Fruit fly (Drosophila melanogaster) whole organism, embryonic: ENCODE measurements around the gene CG15019.

Experiments
- Aef1 ChIP-seq: fragments of 200-800 bp; sonication (Bioruptor generic); IDR thresholded peaks from 3 replicates; pipeline ENCODE4 v1.3.6; 2022; ENCODE audit warnings: missing biosample characterization, missing genetic modification characterization
- CG10565 ChIP-seq: fragments of 200-800 bp; sonication (Bioruptor generic); optimal IDR thresholded peaks from 3 replicates; lab custom pipeline; 2016; ENCODE audit warnings: missing biosample characterization, mild to moderate bottlenecking, missing genetic modification characterization
- CG11504 ChIP-seq: fragments of 200-800 bp; sonication (Bioruptor generic); optimal IDR thresholded peaks from 3 replicates; lab custom pipeline; 2019; ENCODE audit warnings: missing biosample characterization, mild to moderate bottlenecking, missing genetic modification characterization, moderate library complexity
- CG14014 ChIP-seq: fragments of 200-800 bp; sonication (Bioruptor generic); IDR thresholded peaks from 2 replicates; pipeline ENCODE4 v1.3.6; 2022; ENCODE audit warnings: missing biosample characterization, missing genetic modification characterization
- CG14050 ChIP-seq: fragments of 200-800 bp; sonication (Bioruptor generic); IDR thresholded peaks from 3 replicates; pipeline ENCODE4 v1.3.6; 2022; ENCODE audit warnings: missing biosample characterization, missing genetic modification characterization
- CG1603 ChIP-seq: fragments of 200-800 bp; sonication (Bioruptor generic); optimal IDR thresholded peaks from 2 replicates; lab custom pipeline; 2019; ENCODE audit warnings: missing biosample characterization, mild to moderate bottlenecking, missing genetic modification characterization, moderate library complexity
- CG16813 ChIP-seq: fragments of 200-800 bp; sonication (Bioruptor generic); IDR thresholded peaks from 3 replicates; pipeline ENCODE4 v1.3.6; 2022; ENCODE audit warnings: missing biosample characterization, missing genetic modification characterization; ENCODE audit not compliant: partially characterized antibody
- CG18011 ChIP-seq: fragments of 200-800 bp; sonication (Bioruptor generic); optimal IDR thresholded peaks from 2 replicates; lab custom pipeline; 2017; ENCODE audit warnings: missing biosample characterization, missing genetic modification characterization, mild to moderate bottlenecking, moderate library complexity, missing genotype
- CG30020 ChIP-seq: fragments of 200-800 bp; optimal IDR thresholded peaks from 2 replicates; lab custom pipeline; 2019; ENCODE audit warnings: missing biosample characterization, mild to moderate bottlenecking, missing genetic modification characterization, moderate library complexity
- CG31388 ChIP-seq: fragments of 200-800 bp; sonication (Bioruptor generic); optimal IDR thresholded peaks from 2 replicates; lab custom pipeline; 2016; ENCODE audit warnings: missing biosample characterization, missing genetic modification characterization
- CG32532 ChIP-seq: fragments of 200-800 bp; sonication (Bioruptor generic); IDR thresholded peaks from 2 replicates; pipeline ENCODE4 v1.3.6; 2022; ENCODE audit warnings: missing biosample characterization, missing genetic modification characterization
- CG3407 ChIP-seq: fragments of 200-800 bp; sonication (Bioruptor generic); optimal IDR thresholded peaks from 2 replicates; lab custom pipeline; 2018; ENCODE audit warnings: missing biosample characterization, mild to moderate bottlenecking, missing genetic modification characterization
- CG34422 ChIP-seq: fragments of 200-800 bp; sonication (Bioruptor generic); IDR thresholded peaks from 3 replicates; pipeline ENCODE4 v1.3.6; 2022; ENCODE audit warnings: missing biosample characterization, missing genetic modification characterization
- CG8089 ChIP-seq: fragments of 200-800 bp; sonication (Bioruptor generic); optimal IDR thresholded peaks from 3 replicates; lab custom pipeline; 2016; ENCODE audit warnings: missing biosample characterization, missing genetic modification characterization
- CG9215 ChIP-seq: fragments of 200-800 bp; sonication (Bioruptor generic); IDR thresholded peaks from 2 replicates; pipeline ENCODE4 v1.3.6; 2022; ENCODE audit warnings: missing biosample characterization, missing genetic modification characterization
- CG9727 ChIP-seq: fragments of 200-800 bp; sonication (Bioruptor generic); optimal IDR thresholded peaks from 3 replicates; lab custom pipeline; 2017; ENCODE audit warnings: missing biosample characterization, mild to moderate bottlenecking, missing genetic modification characterization
- CG9876 ChIP-seq: fragments of 200-800 bp; sonication (Bioruptor generic); optimal IDR thresholded peaks from 2 replicates; lab custom pipeline; 2016; ENCODE audit warnings: missing biosample characterization, missing genetic modification characterization
- CG9932 ChIP-seq: fragments of 200-800 bp; sonication (Bioruptor generic); IDR thresholded peaks from 2 replicates; pipeline ENCODE4 v1.3.6; 2022; ENCODE audit warnings: missing biosample characterization, missing genetic modification characterization
- H2.0 ChIP-seq: fragments of 200-800 bp; sonication (Bioruptor generic); IDR thresholded peaks from 2 replicates; pipeline ENCODE4 v1.3.6; 2022; ENCODE audit warnings: missing biosample characterization, missing genetic modification characterization
- HmgD ChIP-seq: fragments of 200-800 bp; sonication (Bioruptor generic); optimal IDR thresholded peaks from 3 replicates; lab custom pipeline; 2016; ENCODE audit warnings: missing biosample characterization, missing genetic modification characterization
- Hr78 ChIP-seq, 2 experiments: fragments of 200-800 bp in 1 of 2; fragments of >200 bp in 1 of 2; sonication (Bioruptor generic) in 1 of 2; optimal IDR thresholded peaks; 2 replicates each; lab custom pipeline; 2017 to 2019; ENCODE audit warnings: missing biosample characterization in 2 of 2, missing genetic modification characterization in 2 of 2, mild to moderate bottlenecking in 1 of 2, moderate library complexity in 1 of 2
- Mad ChIP-seq: fragments of 200-800 bp; sonication (Bioruptor generic); optimal IDR thresholded peaks from 2 replicates; lab custom pipeline; 2016; ENCODE audit warnings: missing biosample characterization, missing genetic modification characterization
- Med ChIP-seq: fragments of 200-800 bp; sonication (Bioruptor generic); peaks from one replicate; lab custom pipeline; 2016; ENCODE audit warnings: missing biosample characterization, missing genetic modification characterization, mild to moderate bottlenecking, inconsistent platforms, moderate library complexity
- Meics ChIP-seq: fragments of 200-800 bp; sonication (Bioruptor generic); optimal IDR thresholded peaks from 2 replicates; lab custom pipeline; 2017; ENCODE audit warnings: missing biosample characterization, mild to moderate bottlenecking, missing genetic modification characterization
- NC2α ChIP-seq: fragments of 200-800 bp; sonication (Bioruptor generic); optimal IDR thresholded peaks from 2 replicates; lab custom pipeline; 2016; ENCODE audit warnings: missing biosample characterization, missing genetic modification characterization
- NfI ChIP-seq: fragments of 200-800 bp; sonication (Bioruptor generic); optimal IDR thresholded peaks from 3 replicates; lab custom pipeline; 2018; ENCODE audit warnings: missing biosample characterization, mild to moderate bottlenecking, missing genetic modification characterization, moderate library complexity
- Pdp1 ChIP-seq, 2 experiments: fragments of 200-800 bp; sonication (Bioruptor generic); optimal IDR thresholded peaks; 3 replicates each; lab custom pipeline; 2016; ENCODE audit warnings: missing biosample characterization in 2 of 2, missing genetic modification characterization in 2 of 2, mild to moderate bottlenecking in 1 of 2, moderate library complexity in 1 of 2
- Sox102F ChIP-seq: fragments of 200-800 bp; sonication (Bioruptor generic); optimal IDR thresholded peaks from 2 replicates; lab custom pipeline; 2018; ENCODE audit warnings: missing biosample characterization, mild to moderate bottlenecking, missing genetic modification characterization, moderate library complexity
- Tbp ChIP-seq: fragments of >200 bp; optimal IDR thresholded peaks from 2 replicates; lab custom pipeline; 2018; ENCODE audit warnings: missing biosample characterization, missing genetic modification characterization
- caup ChIP-seq: fragments of 200-800 bp; sonication (Bioruptor generic); optimal IDR thresholded peaks from 3 replicates; lab custom pipeline; 2017; ENCODE audit warnings: missing biosample characterization, mild to moderate bottlenecking, missing genetic modification characterization, moderate library complexity; ENCODE audit not compliant: severe bottlenecking
- chn ChIP-seq: fragments of 200-800 bp; sonication (Bioruptor generic); optimal IDR thresholded peaks from 2 replicates; lab custom pipeline; 2016; ENCODE audit warnings: missing biosample characterization, missing genetic modification characterization
- croc ChIP-seq: fragments of 200-800 bp; sonication (Bioruptor generic); conservative IDR thresholded peaks from 3 replicates; pipeline ENCODE4 v1.3.6; 2022; ENCODE audit warnings: missing biosample characterization, missing genetic modification characterization
- dimm ChIP-seq: fragments of 200-800 bp; sonication (Bioruptor generic); IDR thresholded peaks from 2 replicates; pipeline ENCODE4 v1.3.6; 2022; ENCODE audit warnings: missing biosample characterization, missing genetic modification characterization
- eve ChIP-seq, 2 experiments: fragments of >200 bp; optimal IDR thresholded peaks; 2 replicates each; lab custom pipeline; 2017; ENCODE audit warnings: missing biosample characterization in 2 of 2, missing genetic modification characterization in 2 of 2
- gfzf ChIP-seq: fragments of 200-800 bp; sonication (Bioruptor generic); optimal IDR thresholded peaks from 2 replicates; lab custom pipeline; 2016; ENCODE audit warnings: missing biosample characterization, mild to moderate bottlenecking, missing genetic modification characterization, moderate library complexity
- grau ChIP-seq: fragments of 200-800 bp; optimal IDR thresholded peaks from 3 replicates; lab custom pipeline; 2019; ENCODE audit warnings: missing biosample characterization, mild to moderate bottlenecking, missing genetic modification characterization, moderate library complexity
- ham ChIP-seq: fragments of 200-800 bp; sonication (Bioruptor generic); IDR thresholded peaks from 2 replicates; pipeline ENCODE4 v1.3.6; 2022; ENCODE audit warnings: missing biosample characterization, missing genetic modification characterization
- kay ChIP-seq: fragments of 200-800 bp; sonication (Bioruptor generic); optimal IDR thresholded peaks from 2 replicates; lab custom pipeline; 2016; ENCODE audit warnings: missing biosample characterization, missing genetic modification characterization
- lab ChIP-seq: fragments of 200-800 bp; sonication (Bioruptor generic); optimal IDR thresholded peaks from 3 replicates; lab custom pipeline; 2017; ENCODE audit warnings: missing biosample characterization, missing genetic modification characterization, mild to moderate bottlenecking, moderate library complexity, missing genetic modification reagents
- nmo ChIP-seq: fragments of 200-800 bp; sonication (Bioruptor generic); optimal IDR thresholded peaks from 2 replicates; lab custom pipeline; 2018; ENCODE audit warnings: missing biosample characterization, mild to moderate bottlenecking, missing genetic modification characterization, moderate library complexity
- oc ChIP-seq: fragments of 200-800 bp; sonication (Bioruptor generic); optimal IDR thresholded peaks from 2 replicates; lab custom pipeline; 2018; ENCODE audit warnings: missing biosample characterization, mild to moderate bottlenecking, missing genetic modification characterization, moderate library complexity
- pan ChIP-seq, 4 experiments: fragments of >200 bp in 3 of 4; fragments of 200-800 bp in 1 of 4; sonication (Bioruptor generic) in 1 of 4; optimal IDR thresholded peaks in 3 of 4; IDR thresholded peaks in 1 of 4; 2 replicates each; pipeline versions ENCODE4 v1.3.6 to Lab custom; 2017 to 2022; ENCODE audit warnings: missing biosample characterization in 2 of 4, missing genetic modification characterization in 2 of 4, mixed read lengths in 1 of 4
- pros ChIP-seq: fragments of 200-800 bp; sonication (Bioruptor generic); optimal IDR thresholded peaks from 3 replicates; lab custom pipeline; 2019; ENCODE audit warnings: missing biosample characterization, mild to moderate bottlenecking, missing genetic modification characterization, moderate library complexity
- sens ChIP-seq: fragments of 200-800 bp; sonication (Bioruptor generic); peaks from one replicate; lab custom pipeline; 2016; ENCODE audit warnings: missing biosample characterization, missing genetic modification characterization
- sima ChIP-seq: fragments of 200-800 bp; sonication (Bioruptor generic); optimal IDR thresholded peaks from 2 replicates; lab custom pipeline; 2016; ENCODE audit warnings: missing biosample characterization, missing genetic modification characterization
- sr ChIP-seq: fragments of 200-800 bp; sonication (Bioruptor generic); IDR thresholded peaks from 3 replicates; pipeline ENCODE4 v1.3.6; 2022; ENCODE audit warnings: missing biosample characterization, missing genetic modification characterization
- zen ChIP-seq: fragments of 200-800 bp; sonication (Bioruptor generic); optimal IDR thresholded peaks from 3 replicates; lab custom pipeline; 2018; ENCODE audit warnings: missing biosample characterization, mild to moderate bottlenecking, missing genetic modification characterization, moderate library complexity
- zfh2 ChIP-seq: fragments of 200-800 bp; sonication (Bioruptor generic); optimal IDR thresholded peaks from 2 replicates; lab custom pipeline; 2016; ENCODE audit warnings: missing biosample characterization, missing genetic modification characterization

CG15019 gene

DNA sequence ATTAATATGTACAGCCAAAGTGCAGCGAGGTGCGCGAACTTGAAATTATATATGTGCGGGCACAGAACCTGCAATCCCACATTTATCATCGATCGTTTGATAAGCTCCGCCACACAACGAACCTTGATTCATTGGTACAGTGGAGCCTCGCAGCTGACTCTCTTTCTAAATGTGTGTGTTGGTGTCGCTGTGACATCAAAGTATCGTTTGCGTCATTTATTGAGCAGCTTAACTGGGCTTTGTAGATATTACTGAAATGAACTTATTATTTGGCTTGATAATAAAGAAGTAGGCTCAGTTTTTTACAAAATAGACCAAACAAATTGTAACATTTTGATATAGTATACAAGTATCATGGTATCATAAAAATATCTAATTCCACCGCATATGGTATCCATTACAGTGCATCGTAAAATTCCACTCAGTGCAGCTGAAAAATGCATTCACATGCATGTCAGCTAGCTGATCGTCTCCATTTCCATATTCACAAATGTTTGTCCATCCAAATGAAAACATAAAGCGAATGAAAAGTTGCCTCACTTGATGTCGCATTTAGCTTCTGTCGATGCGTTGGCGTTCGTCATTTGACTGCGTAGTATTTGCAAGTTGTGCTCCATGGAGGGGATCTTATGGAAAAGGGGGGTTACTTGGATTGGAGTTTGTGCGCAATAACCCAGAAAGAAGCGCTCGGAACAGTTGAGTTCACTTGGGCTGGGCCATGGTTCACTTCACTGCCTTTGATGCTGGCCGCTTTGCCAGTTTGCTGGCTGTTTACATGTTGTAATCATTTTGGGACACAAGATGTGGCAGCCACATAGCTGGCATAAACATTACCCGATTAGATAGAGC, 5.4 kb upstream of the CG15019 start (continued):
- TF ChIP-seq caup (peak; percentile 8), pan (optimal IDR thresholded peaks at IDR 0.05; lab: Kevin White, UChicago) (no peak), pan (GFP tag; optimal IDR thresholded peaks at IDR 0.05 in 1 of 2, IDR thresholded peaks at IDR 0.05 in 1 of 2) (peak in 1 of 2 experiments; percentile 55), H2.0 (0 out of 2 replicates have a peak, but pooled peaks have one; percentile 10), CG10565 (GFP tag; lab: Kevin White, UChicago) (no peak), CG9932 (GFP tag; lab: Robert Waterston, UW) (peak; percentile 23; the same call in 1 of the 2 replicates), Mad (GFP tag; lab: Kevin White, UChicago) (no peak), oc (peak; percentile 3), kay (GFP tag; lab: Kevin White, UChicago) (no peak), CG9215 (no peak), CG9876 (GFP tag; lab: Kevin White, UChicago) (no peak), CG8089 (GFP tag; lab: Kevin White, UChicago) (no peak), CG14014 (0 out of 2 replicates have a peak, but pooled peaks have one; percentile 23), Sox102F (peak; percentile 13), NfI (GFP tag; lab: Kevin White, UChicago) (peak; percentile 1), lab (GFP tag; lab: Kevin White, UChicago) (peak; percentile 9), croc (GFP tag; lab: Robert Waterston, UW) (no peak), Tbp (GFP tag; lab: Kevin White, UChicago) (no peak), chn (GFP tag; lab: Kevin White, UChicago) (no peak), sens (GFP tag; lab: Kevin White, UChicago) (peak; percentile 52), Pdp1 (GFP tag; optimal IDR thresholded peaks at IDR 0.05; lab: Kevin White, UChicago) (peak in 1 of 2 experiments; percentile 20), CG9727 (no peak), NC2α (no peak), ham (GFP tag; lab: Robert Waterston, UW) (no peak), grau (tag; lab: Kevin White, UChicago) (peak; percentile 87), nmo (no peak), CG30020 (tag; lab: Kevin White, UChicago) (no peak), Hr78 (GFP tag; optimal IDR thresholded peaks at IDR 0.05; lab: Kevin White, UChicago) (peak in 1 of 2 experiments; percentile 3), sr (peak; percentile 66; the same call in 2 of the 3 replicates), Aef1 (GFP tag; lab: Robert Waterston, UW) (no peak), Med (GFP tag; lab: Kevin White, UChicago) (peak; percentile 3), CG31388 (GFP tag; lab: Kevin White, UChicago) (no peak), CG1603 (tag; lab: Kevin White, UChicago) (no peak), eve (GFP tag; optimal IDR thresholded peaks at IDR 0.05; lab: Kevin White, UChicago) (peak in 1 of 2 experiments; percentile 76), gfzf (no peak), Meics (GFP tag; lab: Kevin White, UChicago) (peak; percentile 21)

DNA sequence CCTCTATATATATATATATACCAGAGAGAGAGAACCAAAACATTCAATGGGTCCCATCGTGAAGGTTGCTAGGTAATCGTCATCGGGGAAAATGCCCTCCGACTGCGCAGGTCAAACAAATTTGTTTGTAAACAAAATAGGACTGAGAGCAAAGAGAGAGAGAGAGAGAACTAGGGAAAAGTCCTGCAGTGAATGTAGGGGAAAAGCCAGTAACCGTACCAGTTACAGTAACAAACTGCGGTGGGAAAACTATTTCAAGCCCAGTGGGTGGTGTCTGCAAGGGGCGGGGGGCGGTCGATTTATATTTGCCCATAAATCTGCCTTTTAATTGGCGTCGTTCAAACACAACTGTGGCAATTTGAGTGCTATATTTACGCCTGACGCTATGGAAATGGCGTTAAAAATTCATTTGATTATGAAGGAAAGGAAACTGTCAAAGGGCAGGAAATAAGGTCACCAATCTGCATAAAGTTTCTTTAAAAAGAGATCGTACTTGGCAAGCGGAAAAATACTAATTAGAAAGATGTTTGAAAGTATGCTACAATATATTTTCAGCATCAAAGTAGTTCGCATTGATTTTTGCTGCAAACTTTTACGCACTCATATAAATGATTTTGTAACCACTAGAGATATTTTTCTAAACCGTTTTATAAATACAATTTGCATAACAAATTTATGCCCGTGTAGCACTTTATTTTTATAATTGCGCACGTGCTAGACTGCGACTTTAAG, 4.2 kb upstream of the CG15019 start:
- TF ChIP-seq CG30020 (tag; lab: Kevin White, UChicago) (no peak), HmgD (GFP tag; lab: Kevin White, UChicago) (no peak), CG14050 (GFP tag; lab: Robert Waterston, UW) (no peak), sima (GFP tag; lab: Kevin White, UChicago) (no peak), CG34422 (GFP tag; lab: Robert Waterston, UW) (no peak), CG32532 (GFP tag; lab: Robert Waterston, UW) (no peak), CG16813 (no peak), dimm (GFP tag; lab: Robert Waterston, UW) (no peak), zen (peak; percentile 40), zfh2 (GFP tag; lab: Kevin White, UChicago) (no peak), pros (no peak), CG18011 (GFP tag; lab: Kevin White, UChicago) (no peak), CG11504 (no peak), CG3407 (GFP tag; lab: Kevin White, UChicago) (no peak), eve (GFP tag; optimal IDR thresholded peaks at IDR 0.05; lab: Kevin White, UChicago) (peak in 1 of 2 experiments; percentile 26)
